Worm (Caenorhabditis elegans) whole organism, early embryonic: Measurements from ENCODE around the gene F46F5.1.

ENCODE experiments used
- aly-1 ChIP-seq: sonication (generic microtip); optimal IDR thresholded peaks from 2 replicates; lab custom pipeline; 2016; ENCODE audit warnings: missing genetic modification characterization, missing compliant biosample characterization
- ama-1 ChIP-seq: fragments of 150-350 bp; optimal IDR thresholded peaks from 2 replicates; lab custom pipeline; 2014
- ceh-13 ChIP-seq: fragments of 200-800 bp; sonication (Bioruptor generic); optimal IDR thresholded peaks from 2 replicates; lab custom pipeline; 2018; ENCODE audit warnings: mild to moderate bottlenecking, missing genetic modification characterization, missing compliant biosample characterization
- ets-7 ChIP-seq: sonication (generic microtip); optimal IDR thresholded peaks from 2 replicates; lab custom pipeline; 2016; ENCODE audit warnings: missing genotype, missing genetic modification characterization, missing compliant biosample characterization
- flt-1 ChIP-seq: fragments of 200-800 bp; sonication (Bioruptor generic); IDR thresholded peaks from 2 replicates; pipeline ENCODE4 v1.3.6; 2022; ENCODE audit warnings: missing genetic modification characterization, missing compliant biosample characterization
- hmg-4 ChIP-seq: fragments of 200-800 bp; sonication (Bioruptor generic); optimal IDR thresholded peaks from 2 replicates; lab custom pipeline; 2018; ENCODE audit warnings: mild to moderate bottlenecking, missing genetic modification characterization, missing compliant biosample characterization
- hnd-1 ChIP-seq: sonication (generic microtip); optimal IDR thresholded peaks from 2 replicates; lab custom pipeline; 2016; ENCODE audit warnings: missing genetic modification characterization, missing compliant biosample characterization
- pes-1 ChIP-seq: fragments of 200-800 bp; sonication (Bioruptor generic); IDR thresholded peaks from 2 replicates; pipeline ENCODE4 v1.3.6; 2022; ENCODE audit warnings: missing genetic modification reagents, missing genetic modification characterization, missing compliant biosample characterization
- scrt-1 ChIP-seq: fragments of 200-800 bp; sonication (Bioruptor generic); IDR thresholded peaks from 2 replicates; pipeline ENCODE4 v1.3.6; 2022; ENCODE audit warnings: missing genetic modification characterization, missing compliant biosample characterization
- sea-1 ChIP-seq: fragments of 200-800 bp; sonication (Bioruptor generic); conservative IDR thresholded peaks from 2 replicates; pipeline ENCODE4 v1.3.6; 2022; ENCODE audit warnings: missing genetic modification characterization, missing compliant biosample characterization
- tbx-11 ChIP-seq: fragments of 200-800 bp; sonication (Bioruptor generic); IDR thresholded peaks from 2 replicates; pipeline ENCODE4 v1.3.6; 2022; ENCODE audit warnings: missing genetic modification characterization, missing compliant biosample characterization
- tbx-37 ChIP-seq: fragments of 200-800 bp; sonication (Bioruptor generic); conservative IDR thresholded peaks from 2 replicates; pipeline ENCODE4 v1.3.6; 2022; ENCODE audit warnings: missing genetic modification reagents, missing genetic modification characterization, missing compliant biosample characterization
- tra-4 ChIP-seq: sonication (generic microtip); optimal IDR thresholded peaks from 2 replicates; lab custom pipeline; 2017; ENCODE audit warnings: missing genetic modification characterization, missing compliant biosample characterization

DNA sequence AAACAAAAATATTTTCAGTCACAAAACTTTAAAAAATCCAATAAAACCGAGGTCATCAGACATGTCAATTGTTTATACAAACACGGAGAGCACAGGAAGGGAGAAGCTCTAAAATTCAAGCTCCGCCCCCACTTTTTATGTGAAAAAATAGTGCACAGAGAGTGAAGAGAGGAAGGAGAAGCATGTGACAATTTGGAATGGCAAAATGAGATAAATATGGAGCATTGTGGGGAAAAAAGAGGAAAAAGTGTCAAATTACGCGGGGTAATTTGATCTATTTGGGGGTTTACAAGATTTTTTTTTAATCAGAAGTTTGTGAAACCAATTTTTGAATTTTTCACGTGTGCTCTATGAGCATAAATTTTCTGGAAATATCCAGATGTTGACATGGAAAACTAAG, 28.8 kb downstream of the F46F5.1 start:
- TF ChIP-seq pes-1 (GFP tag; lab: Robert Waterston, UW) (no peak), flt-1 (GFP tag; lab: Robert Waterston, UW) (no peak), hnd-1 (tag; lab: Kevin White, UChicago) (no peak), sea-1 (GFP tag; lab: Robert Waterston, UW) (no peak), ceh-13 (GFP tag; lab: Kevin White, UChicago) (no peak), tbx-11 (GFP tag; lab: Robert Waterston, UW) (no peak), tra-4 (tag; lab: Kevin White, UChicago) (no peak), ama-1 (lab: Kevin White, UChicago) (no peak), ets-7 (tag; lab: Kevin White, UChicago) (no peak), aly-1 (tag; lab: Kevin White, UChicago) (no peak), tbx-37 (no peak), hmg-4 (no peak), scrt-1 (no peak)
